Fruit fly (Drosophila melanogaster) whole organism, prepupa: ENCODE measurements around the gene CG18787.

ENCODE experiments used
- Blimp-1 ChIP-seq: fragments of 200-800 bp; sonication (Bioruptor generic); optimal IDR thresholded peaks from 3 replicates; lab custom pipeline; 2017; ENCODE audit warnings: missing biosample characterization, missing genetic modification characterization, mild to moderate bottlenecking, moderate library complexity, missing genetic modification reagents
- CG10631 ChIP-seq: fragments of 200-800 bp; sonication (Bioruptor generic); optimal IDR thresholded peaks from 2 replicates; lab custom pipeline; 2016; ENCODE audit warnings: missing biosample characterization, missing genetic modification characterization
- CG11762 ChIP-seq: fragments of 200-800 bp; sonication (Bioruptor generic); optimal IDR thresholded peaks from 3 replicates; lab custom pipeline; 2016; ENCODE audit warnings: missing biosample characterization, missing genetic modification characterization; ENCODE audit not compliant: insufficient read depth
- CG11902 ChIP-seq: fragments of 200-800 bp; sonication (Bioruptor generic); optimal IDR thresholded peaks from 3 replicates; lab custom pipeline; 2016; ENCODE audit warnings: missing biosample characterization, missing genetic modification characterization
- CG15336 ChIP-seq: fragments of 200-800 bp; sonication (Bioruptor generic); IDR thresholded peaks from 2 replicates; pipeline ENCODE4 v1.3.6; 2022; ENCODE audit warnings: missing biosample characterization, missing genetic modification characterization
- CG1621 ChIP-seq: fragments of 200-800 bp; sonication (Bioruptor generic); optimal IDR thresholded peaks from 3 replicates; lab custom pipeline; 2018; ENCODE audit warnings: missing biosample characterization, mild to moderate bottlenecking, missing genetic modification characterization
- CG3032 ChIP-seq: fragments of 200-800 bp; optimal IDR thresholded peaks from 2 replicates; lab custom pipeline; 2019; ENCODE audit warnings: missing biosample characterization, mild to moderate bottlenecking, missing genetic modification characterization, moderate library complexity
- CG31627 ChIP-seq: fragments of 200-800 bp; sonication (Bioruptor generic); optimal IDR thresholded peaks from 3 replicates; lab custom pipeline; 2016; ENCODE audit warnings: missing biosample characterization, missing genetic modification characterization
- CG34406 ChIP-seq: fragments of 200-800 bp; sonication (Bioruptor generic); optimal IDR thresholded peaks from 3 replicates; lab custom pipeline; 2016; ENCODE audit warnings: missing biosample characterization, missing genetic modification characterization
- CG3919 ChIP-seq: fragments of 200-800 bp; sonication (Bioruptor generic); optimal IDR thresholded peaks from 3 replicates; lab custom pipeline; 2016; ENCODE audit warnings: missing biosample characterization, missing genetic modification characterization
- CG4318 ChIP-seq: fragments of 200-800 bp; sonication (Bioruptor generic); optimal IDR thresholded peaks from 3 replicates; lab custom pipeline; 2017; ENCODE audit warnings: missing biosample characterization, mild to moderate bottlenecking, missing genetic modification characterization
- CG6163 ChIP-seq: fragments of 200-800 bp; sonication (Bioruptor generic); IDR thresholded peaks from 3 replicates; pipeline ENCODE4 v1.3.6; 2022; ENCODE audit warnings: missing biosample characterization, missing genetic modification characterization
- CG6276 ChIP-seq: fragments of 200-800 bp; sonication (Bioruptor generic); optimal IDR thresholded peaks from 2 replicates; lab custom pipeline; 2017; ENCODE audit warnings: missing biosample characterization, mild to moderate bottlenecking, missing genetic modification characterization
- CG6792 ChIP-seq: fragments of 200-800 bp; sonication (Bioruptor generic); optimal IDR thresholded peaks from 3 replicates; lab custom pipeline; 2016; ENCODE audit warnings: missing biosample characterization, missing genetic modification characterization
- CG6808 ChIP-seq: fragments of 200-800 bp; sonication (Bioruptor generic); optimal IDR thresholded peaks from 3 replicates; lab custom pipeline; 2017; ENCODE audit warnings: missing biosample characterization, missing genetic modification characterization, mild to moderate bottlenecking, moderate library complexity, missing genetic modification reagents
- CG6854 ChIP-seq: fragments of 200-800 bp; sonication (Bioruptor generic); optimal IDR thresholded peaks from 2 replicates; lab custom pipeline; 2017; ENCODE audit warnings: missing biosample characterization, mild to moderate bottlenecking, missing genetic modification characterization
- CG7368 ChIP-seq: fragments of 200-800 bp; sonication (Bioruptor generic); optimal IDR thresholded peaks from 3 replicates; lab custom pipeline; 2016; ENCODE audit warnings: missing biosample characterization, missing genetic modification characterization
- CG8119 ChIP-seq: fragments of 200-800 bp; sonication (Bioruptor generic); IDR thresholded peaks from 3 replicates; pipeline ENCODE4 v1.3.6; 2022; ENCODE audit warnings: missing biosample characterization, missing genetic modification characterization
- CG8319 ChIP-seq: fragments of 200-800 bp; sonication (Bioruptor generic); optimal IDR thresholded peaks from 3 replicates; lab custom pipeline; 2016; ENCODE audit warnings: missing biosample characterization, missing genetic modification characterization
- CG8632 ChIP-seq: fragments of 200-800 bp; sonication (Bioruptor generic); optimal IDR thresholded peaks from 3 replicates; lab custom pipeline; 2016; ENCODE audit warnings: missing biosample characterization, missing genetic modification characterization
- Eip75B ChIP-seq: fragments of 200-800 bp; sonication (Bioruptor generic); optimal IDR thresholded peaks from 3 replicates; lab custom pipeline; 2016; ENCODE audit warnings: missing biosample characterization, missing genetic modification characterization
- Eip78C ChIP-seq: fragments of 200-800 bp; sonication (Bioruptor generic); peaks from one replicate; lab custom pipeline; 2016; ENCODE audit warnings: missing biosample characterization, missing genetic modification characterization
- Ets21C ChIP-seq: fragments of 200-800 bp; sonication (Bioruptor generic); optimal IDR thresholded peaks from 3 replicates; lab custom pipeline; 2016; ENCODE audit warnings: missing biosample characterization, missing genetic modification characterization
- Gug ChIP-seq: fragments of 200-800 bp; sonication (Bioruptor generic); IDR thresholded peaks from 2 replicates; pipeline ENCODE4 v1.3.6; 2022; ENCODE audit warnings: missing biosample characterization, missing genetic modification characterization
- Hr38 ChIP-seq: sonication (Bioruptor generic); optimal IDR thresholded peaks from 2 replicates; lab custom pipeline; 2016; ENCODE audit warnings: missing biosample characterization, missing genetic modification characterization
- Hr39 ChIP-seq: fragments of 200-800 bp; sonication (Bioruptor generic); optimal IDR thresholded peaks from 2 replicates; lab custom pipeline; 2016; ENCODE audit warnings: missing biosample characterization, missing genetic modification characterization
- Hr4 ChIP-seq: fragments of 200-800 bp; sonication (Bioruptor generic); optimal IDR thresholded peaks from 3 replicates; lab custom pipeline; 2016; ENCODE audit warnings: missing biosample characterization, missing genetic modification characterization
- Lpt ChIP-seq: fragments of 200-800 bp; sonication (Bioruptor generic); optimal IDR thresholded peaks from 3 replicates; lab custom pipeline; 2016; ENCODE audit warnings: missing biosample characterization, missing genetic modification characterization
- Met ChIP-seq: fragments of 200-800 bp; sonication (Bioruptor generic); optimal IDR thresholded peaks from 3 replicates; lab custom pipeline; 2016; ENCODE audit warnings: missing biosample characterization, missing genetic modification characterization
- OdsH ChIP-seq: fragments of 200-800 bp; sonication (Bioruptor generic); optimal IDR thresholded peaks from 3 replicates; lab custom pipeline; 2016; ENCODE audit warnings: missing biosample characterization, missing genetic modification characterization
- Sox102F ChIP-seq: fragments of 200-800 bp; sonication (Bioruptor generic); optimal IDR thresholded peaks from 2 replicates; lab custom pipeline; 2016; ENCODE audit warnings: missing biosample characterization, mild to moderate bottlenecking, missing genetic modification characterization
- Sox14 ChIP-seq: fragments of 200-800 bp; sonication (Bioruptor generic); optimal IDR thresholded peaks from 3 replicates; lab custom pipeline; 2016; ENCODE audit warnings: missing biosample characterization, missing genetic modification characterization
- Sox15 ChIP-seq: fragments of 200-800 bp; sonication (Bioruptor generic); optimal IDR thresholded peaks from 3 replicates; lab custom pipeline; 2016; ENCODE audit warnings: missing biosample characterization, missing genetic modification characterization
- acj6 ChIP-seq: fragments of 200-800 bp; sonication (Bioruptor generic); optimal IDR thresholded peaks from 3 replicates; lab custom pipeline; 2016; ENCODE audit warnings: missing biosample characterization, missing genetic modification characterization
- cyc ChIP-seq: fragments of 200-800 bp; sonication (Bioruptor generic); optimal IDR thresholded peaks from 3 replicates; lab custom pipeline; 2016; ENCODE audit warnings: missing biosample characterization, missing genetic modification characterization
- dsx ChIP-seq: fragments of 200-800 bp; optimal IDR thresholded peaks from 3 replicates; lab custom pipeline; 2019; ENCODE audit warnings: missing biosample characterization, mild to moderate bottlenecking, missing genetic modification characterization, moderate library complexity; ENCODE audit not compliant: poor library complexity, severe bottlenecking
- esn ChIP-seq: fragments of 200-800 bp; sonication (Bioruptor generic); optimal IDR thresholded peaks from 2 replicates; lab custom pipeline; 2016; ENCODE audit warnings: missing biosample characterization, mild to moderate bottlenecking, missing genetic modification characterization, moderate library complexity
- fkh ChIP-seq: fragments of 200-800 bp; sonication (Bioruptor generic); optimal IDR thresholded peaks from 3 replicates; lab custom pipeline; 2017; ENCODE audit warnings: missing biosample characterization, mild to moderate bottlenecking, missing genetic modification characterization, moderate library complexity
- lz ChIP-seq: fragments of 200-800 bp; sonication (Bioruptor generic); optimal IDR thresholded peaks from 3 replicates; lab custom pipeline; 2016; ENCODE audit warnings: missing biosample characterization, missing genetic modification characterization
- salr ChIP-seq, 2 experiments: fragments of 200-800 bp; sonication (Bioruptor generic); optimal IDR thresholded peaks; 3 replicates each; lab custom pipeline; 2016 to 2018; ENCODE audit warnings: missing biosample characterization in 2 of 2, missing genetic modification characterization in 2 of 2, mild to moderate bottlenecking in 1 of 2
- ss ChIP-seq, 2 experiments: fragments of 200-800 bp; sonication (Bioruptor generic); optimal IDR thresholded peaks; 2 replicates in 1 of 2; 3 replicates in 1 of 2; lab custom pipeline; 2017 to 2018; ENCODE audit warnings: mild to moderate bottlenecking in 2 of 2, missing biosample characterization in 2 of 2, missing genetic modification characterization in 2 of 2, moderate library complexity in 1 of 2

Gene CG18787

DNA sequence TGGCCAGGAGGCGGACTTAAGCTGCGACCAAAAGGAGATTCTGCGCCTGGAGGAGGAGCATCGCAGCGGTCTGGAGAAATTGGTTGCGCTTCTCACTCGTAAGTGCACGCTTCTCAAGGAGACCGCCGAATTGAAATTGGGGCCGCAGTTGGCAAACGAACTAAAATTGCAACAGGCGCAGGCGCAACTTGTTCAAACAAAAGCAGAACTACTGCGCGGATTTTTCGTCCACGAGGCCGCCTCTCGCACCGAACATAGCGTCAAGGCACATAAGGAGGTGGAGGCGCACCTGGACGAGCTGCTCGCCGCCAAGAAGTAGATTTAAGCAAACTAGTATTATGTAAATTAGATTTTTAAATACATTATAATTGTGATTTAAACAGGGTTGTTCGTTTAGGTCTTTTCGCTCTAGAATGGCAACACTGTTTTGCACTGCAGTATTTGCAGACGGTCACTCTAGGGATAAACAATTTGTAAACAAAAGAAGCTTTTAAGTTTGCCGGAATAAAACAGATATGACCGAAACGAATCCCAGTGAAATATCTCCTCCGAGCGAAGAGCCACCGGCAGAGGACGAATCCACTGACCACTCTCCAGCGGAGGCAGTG, 8.6 kb downstream of the CG18787 start, which contains the start of gene escl:
Gene escl (plus strand): TSS at position 470 of the 608 bp plus-strand sequence.
- peak; percentile 78 for TF ChIP-seq fkh (GFP tag; lab: Kevin White, UChicago)
- no peak for TF ChIP-seq Hr38 (GFP tag; lab: Kevin White, UChicago)
- TF ChIP-seq CG8119 (GFP tag; lab: Robert Waterston, UW) = no peak
- no peak for TF ChIP-seq Hr4
- peak; percentile 66 for TF ChIP-seq Sox14
- no peak for TF ChIP-seq Blimp-1 (GFP tag; lab: Kevin White, UChicago)
- no peak for TF ChIP-seq CG6792 (GFP tag; lab: Kevin White, UChicago)
- TF ChIP-seq CG1621 = peak; percentile 18
- no peak for TF ChIP-seq CG10631 (GFP tag; lab: Kevin White, UChicago)
- no peak for TF ChIP-seq acj6 (GFP tag; lab: Kevin White, UChicago)
- TF ChIP-seq CG34406 (GFP tag; lab: Kevin White, UChicago) = no peak
- TF ChIP-seq esn (GFP tag; lab: Kevin White, UChicago) = peak; percentile 3
- TF ChIP-seq Gug (GFP tag; lab: Robert Waterston, UW) = no peak
- peak; percentile 5 for TF ChIP-seq dsx

dm6 chr2L:11989729-11990128, 9.4 kb downstream of the CG18787 start, which contains the start of the genes zuc and dgt2:
Gene zuc, minus strand, starts transcription at chr2L:11989882.
Gene dgt2, plus strand, starts transcription at chr2L:11989936.
- TF ChIP-seq CG11902 (GFP tag; lab: Kevin White, UChicago) (no peak), Blimp-1 (GFP tag; lab: Kevin White, UChicago) (no peak), Sox102F (no peak), CG10631 (GFP tag; lab: Kevin White, UChicago) (no peak), CG4318 (GFP tag; lab: Kevin White, UChicago) (no peak), CG8632 (GFP tag; lab: Kevin White, UChicago) (no peak), Eip75B (no peak), salr (GFP tag; optimal IDR thresholded peaks at IDR 0.05; lab: Kevin White, UChicago) (no peak), Lpt (GFP tag; lab: Kevin White, UChicago) (no peak), CG7368 (GFP tag; lab: Kevin White, UChicago) (no peak)

dm6 chr2L:11989210-11989609, 9.9 kb downstream of the CG18787 start:
- TF ChIP-seq CG6163 (GFP tag; lab: Robert Waterston, UW) (no peak), Met (GFP tag; lab: Kevin White, UChicago) (no peak), Lpt (GFP tag; lab: Kevin White, UChicago) (no peak), Hr4 (no peak), Eip78C (GFP tag; lab: Kevin White, UChicago) (no peak), CG6808 (GFP tag; lab: Kevin White, UChicago) (no peak), CG6276 (GFP tag; lab: Kevin White, UChicago) (no peak), Eip75B (no peak), CG6854 (no peak), CG3032 (tag; lab: Kevin White, UChicago) (no peak), CG11762 (GFP tag; lab: Kevin White, UChicago) (no peak), CG8319 (GFP tag; lab: Kevin White, UChicago) (no peak), OdsH (no peak)

- TF ChIP-seq CG3919 (GFP tag; lab: Kevin White, UChicago) (no peak), lz (peak; percentile 55), Eip78C (GFP tag; lab: Kevin White, UChicago) (peak; percentile 69), ss (GFP tag; optimal IDR thresholded peaks at IDR 0.05; lab: Kevin White, UChicago) (no peak), esn (GFP tag; lab: Kevin White, UChicago) (peak; percentile 69), salr (GFP tag; optimal IDR thresholded peaks at IDR 0.05; lab: Kevin White, UChicago) (no peak), Hr38 (GFP tag; lab: Kevin White, UChicago) (no peak), Sox14 (peak; percentile 79), OdsH (no peak), CG1621 (no peak), Sox15 (GFP tag; lab: Kevin White, UChicago) (peak; percentile 14), cyc (GFP tag; lab: Kevin White, UChicago) (peak; percentile 46), CG15336 (GFP tag; lab: Robert Waterston, UW) (peak; percentile 20; the same call in 1 of the 2 replicates), CG31627 (GFP tag; lab: Kevin White, UChicago) (peak; percentile 46), Blimp-1 (GFP tag; lab: Kevin White, UChicago) (no peak), CG6163 (GFP tag; lab: Robert Waterston, UW) (0 out of 3 replicates have a peak, but pooled peaks have one; percentile 19), CG6792 (GFP tag; lab: Kevin White, UChicago) (peak; percentile 51), CG10631 (GFP tag; lab: Kevin White, UChicago) (no peak), Ets21C (GFP tag; lab: Kevin White, UChicago) (peak; percentile 43), Hr39 (GFP tag; lab: Kevin White, UChicago) (no peak)
These were observed 11.2 kb downstream of the CG18787 start, which contains the start of the genes CG6686 and CG34163 for dm6 chr2L:11987945-11988344. Gene CG6686, minus strand, starts transcription at chr2L:11988039. Gene CG34163, plus strand, starts transcription at chr2L:11988270.
